Fruit fly (Drosophila melanogaster) whole organism, prepupa: ENCODE results near the gene CG31278.

Source experiments
- Blimp-1 ChIP-seq: fragments of 200-800 bp; sonication (Bioruptor generic); optimal IDR thresholded peaks from 3 replicates; lab custom pipeline; 2017; ENCODE audit warnings: missing biosample characterization, missing genetic modification characterization, mild to moderate bottlenecking, moderate library complexity, missing genetic modification reagents
- CG10631 ChIP-seq: fragments of 200-800 bp; sonication (Bioruptor generic); optimal IDR thresholded peaks from 2 replicates; lab custom pipeline; 2016; ENCODE audit warnings: missing biosample characterization, missing genetic modification characterization
- CG10669 ChIP-seq: fragments of 200-800 bp; sonication (Bioruptor generic); optimal IDR thresholded peaks from 3 replicates; lab custom pipeline; 2018; ENCODE audit warnings: missing biosample characterization, mild to moderate bottlenecking, missing genetic modification characterization, moderate library complexity
- CG11294 ChIP-seq: fragments of 200-800 bp; sonication (Bioruptor generic); IDR thresholded peaks from 2 replicates; pipeline ENCODE4 v1.3.6; 2022; ENCODE audit warnings: missing biosample characterization, missing genetic modification characterization
- CG11762 ChIP-seq: fragments of 200-800 bp; sonication (Bioruptor generic); optimal IDR thresholded peaks from 3 replicates; lab custom pipeline; 2016; ENCODE audit warnings: missing biosample characterization, missing genetic modification characterization; ENCODE audit not compliant: insufficient read depth
- CG11902 ChIP-seq: fragments of 200-800 bp; sonication (Bioruptor generic); optimal IDR thresholded peaks from 3 replicates; lab custom pipeline; 2016; ENCODE audit warnings: missing biosample characterization, missing genetic modification characterization
- CG1621 ChIP-seq: fragments of 200-800 bp; sonication (Bioruptor generic); optimal IDR thresholded peaks from 3 replicates; lab custom pipeline; 2018; ENCODE audit warnings: missing biosample characterization, mild to moderate bottlenecking, missing genetic modification characterization
- CG16779 ChIP-seq: fragments of 200-800 bp; sonication (Bioruptor generic); optimal IDR thresholded peaks from 3 replicates; lab custom pipeline; 2017; ENCODE audit warnings: missing biosample characterization, mild to moderate bottlenecking, missing genetic modification characterization
- CG31627 ChIP-seq: fragments of 200-800 bp; sonication (Bioruptor generic); optimal IDR thresholded peaks from 3 replicates; lab custom pipeline; 2016; ENCODE audit warnings: missing biosample characterization, missing genetic modification characterization
- CG32006 ChIP-seq: fragments of 200-800 bp; sonication (Bioruptor generic); optimal IDR thresholded peaks from 3 replicates; lab custom pipeline; 2017; ENCODE audit warnings: missing biosample characterization, mild to moderate bottlenecking, missing genetic modification characterization
- CG34406 ChIP-seq: fragments of 200-800 bp; sonication (Bioruptor generic); optimal IDR thresholded peaks from 3 replicates; lab custom pipeline; 2016; ENCODE audit warnings: missing biosample characterization, missing genetic modification characterization
- CG3919 ChIP-seq: fragments of 200-800 bp; sonication (Bioruptor generic); optimal IDR thresholded peaks from 3 replicates; lab custom pipeline; 2016; ENCODE audit warnings: missing biosample characterization, missing genetic modification characterization
- CG4318 ChIP-seq: fragments of 200-800 bp; sonication (Bioruptor generic); optimal IDR thresholded peaks from 3 replicates; lab custom pipeline; 2017; ENCODE audit warnings: missing biosample characterization, mild to moderate bottlenecking, missing genetic modification characterization
- CG6163 ChIP-seq: fragments of 200-800 bp; sonication (Bioruptor generic); IDR thresholded peaks from 3 replicates; pipeline ENCODE4 v1.3.6; 2022; ENCODE audit warnings: missing biosample characterization, missing genetic modification characterization
- CG6276 ChIP-seq: fragments of 200-800 bp; sonication (Bioruptor generic); optimal IDR thresholded peaks from 2 replicates; lab custom pipeline; 2017; ENCODE audit warnings: missing biosample characterization, mild to moderate bottlenecking, missing genetic modification characterization
- CG6854 ChIP-seq: fragments of 200-800 bp; sonication (Bioruptor generic); optimal IDR thresholded peaks from 2 replicates; lab custom pipeline; 2017; ENCODE audit warnings: missing biosample characterization, mild to moderate bottlenecking, missing genetic modification characterization
- CG8119 ChIP-seq: fragments of 200-800 bp; sonication (Bioruptor generic); IDR thresholded peaks from 3 replicates; pipeline ENCODE4 v1.3.6; 2022; ENCODE audit warnings: missing biosample characterization, missing genetic modification characterization
- CG8319 ChIP-seq: fragments of 200-800 bp; sonication (Bioruptor generic); optimal IDR thresholded peaks from 3 replicates; lab custom pipeline; 2016; ENCODE audit warnings: missing biosample characterization, missing genetic modification characterization
- CG8632 ChIP-seq: fragments of 200-800 bp; sonication (Bioruptor generic); optimal IDR thresholded peaks from 3 replicates; lab custom pipeline; 2016; ENCODE audit warnings: missing biosample characterization, missing genetic modification characterization
- CG9139 ChIP-seq: fragments of 200-800 bp; sonication (Bioruptor generic); optimal IDR thresholded peaks from 3 replicates; lab custom pipeline; 2017; ENCODE audit warnings: missing biosample characterization, mild to moderate bottlenecking, missing genetic modification characterization
- Eip75B ChIP-seq: fragments of 200-800 bp; sonication (Bioruptor generic); optimal IDR thresholded peaks from 3 replicates; lab custom pipeline; 2016; ENCODE audit warnings: missing biosample characterization, missing genetic modification characterization
- Eip78C ChIP-seq: fragments of 200-800 bp; sonication (Bioruptor generic); peaks from one replicate; lab custom pipeline; 2016; ENCODE audit warnings: missing biosample characterization, missing genetic modification characterization
- Eip93F ChIP-seq: fragments of 200-800 bp; sonication (Bioruptor generic); optimal IDR thresholded peaks from 2 replicates; lab custom pipeline; 2016; ENCODE audit warnings: missing biosample characterization, mild to moderate bottlenecking, missing genetic modification characterization
- Ets21C ChIP-seq: fragments of 200-800 bp; sonication (Bioruptor generic); optimal IDR thresholded peaks from 3 replicates; lab custom pipeline; 2016; ENCODE audit warnings: missing biosample characterization, missing genetic modification characterization
- Ets96B ChIP-seq: fragments of 200-800 bp; optimal IDR thresholded peaks from 2 replicates; lab custom pipeline; 2019; ENCODE audit warnings: missing biosample characterization, mild to moderate bottlenecking, missing genetic modification characterization, moderate library complexity
- Gug ChIP-seq: fragments of 200-800 bp; sonication (Bioruptor generic); IDR thresholded peaks from 2 replicates; pipeline ENCODE4 v1.3.6; 2022; ENCODE audit warnings: missing biosample characterization, missing genetic modification characterization
- Hr38 ChIP-seq: sonication (Bioruptor generic); optimal IDR thresholded peaks from 2 replicates; lab custom pipeline; 2016; ENCODE audit warnings: missing biosample characterization, missing genetic modification characterization
- Hr4 ChIP-seq: fragments of 200-800 bp; sonication (Bioruptor generic); optimal IDR thresholded peaks from 3 replicates; lab custom pipeline; 2016; ENCODE audit warnings: missing biosample characterization, missing genetic modification characterization
- Lpt ChIP-seq: fragments of 200-800 bp; sonication (Bioruptor generic); optimal IDR thresholded peaks from 3 replicates; lab custom pipeline; 2016; ENCODE audit warnings: missing biosample characterization, missing genetic modification characterization
- OdsH ChIP-seq: fragments of 200-800 bp; sonication (Bioruptor generic); optimal IDR thresholded peaks from 3 replicates; lab custom pipeline; 2016; ENCODE audit warnings: missing biosample characterization, missing genetic modification characterization
- Smox ChIP-seq: fragments of 200-800 bp; sonication (Bioruptor generic); optimal IDR thresholded peaks from 3 replicates; lab custom pipeline; 2016; ENCODE audit warnings: missing biosample characterization, missing genetic modification characterization
- Sox102F ChIP-seq: fragments of 200-800 bp; sonication (Bioruptor generic); optimal IDR thresholded peaks from 2 replicates; lab custom pipeline; 2016; ENCODE audit warnings: missing biosample characterization, mild to moderate bottlenecking, missing genetic modification characterization
- Sox14 ChIP-seq: fragments of 200-800 bp; sonication (Bioruptor generic); optimal IDR thresholded peaks from 3 replicates; lab custom pipeline; 2016; ENCODE audit warnings: missing biosample characterization, missing genetic modification characterization
- Sox15 ChIP-seq: fragments of 200-800 bp; sonication (Bioruptor generic); optimal IDR thresholded peaks from 3 replicates; lab custom pipeline; 2016; ENCODE audit warnings: missing biosample characterization, missing genetic modification characterization
- achi ChIP-seq: fragments of 200-800 bp; sonication (Bioruptor generic); optimal IDR thresholded peaks from 3 replicates; lab custom pipeline; 2016; ENCODE audit warnings: missing biosample characterization, missing genetic modification characterization
- acj6 ChIP-seq: fragments of 200-800 bp; sonication (Bioruptor generic); optimal IDR thresholded peaks from 3 replicates; lab custom pipeline; 2016; ENCODE audit warnings: missing biosample characterization, missing genetic modification characterization
- cyc ChIP-seq: fragments of 200-800 bp; sonication (Bioruptor generic); optimal IDR thresholded peaks from 3 replicates; lab custom pipeline; 2016; ENCODE audit warnings: missing biosample characterization, missing genetic modification characterization
- dac ChIP-seq: fragments of 200-800 bp; sonication (Bioruptor generic); optimal IDR thresholded peaks from 2 replicates; lab custom pipeline; 2017; ENCODE audit warnings: missing biosample characterization, mild to moderate bottlenecking, missing genetic modification characterization
- dsx ChIP-seq: fragments of 200-800 bp; optimal IDR thresholded peaks from 3 replicates; lab custom pipeline; 2019; ENCODE audit warnings: missing biosample characterization, mild to moderate bottlenecking, missing genetic modification characterization, moderate library complexity; ENCODE audit not compliant: poor library complexity, severe bottlenecking
- eg ChIP-seq: fragments of 200-800 bp; sonication (Bioruptor generic); IDR thresholded peaks from 3 replicates; pipeline ENCODE4 v1.3.6; 2022; ENCODE audit warnings: missing biosample characterization, missing genetic modification characterization
- esn ChIP-seq: fragments of 200-800 bp; sonication (Bioruptor generic); optimal IDR thresholded peaks from 2 replicates; lab custom pipeline; 2016; ENCODE audit warnings: missing biosample characterization, mild to moderate bottlenecking, missing genetic modification characterization, moderate library complexity
- fd59A ChIP-seq: fragments of 200-800 bp; sonication (Bioruptor generic); optimal IDR thresholded peaks from 2 replicates; lab custom pipeline; 2017; ENCODE audit warnings: missing biosample characterization, mild to moderate bottlenecking, missing genetic modification characterization, missing genetic modification reagents
- fd85E ChIP-seq: fragments of 200-800 bp; sonication (Bioruptor generic); optimal IDR thresholded peaks from 3 replicates; lab custom pipeline; 2016; ENCODE audit warnings: missing biosample characterization, missing genetic modification characterization
- fkh ChIP-seq: fragments of 200-800 bp; sonication (Bioruptor generic); optimal IDR thresholded peaks from 3 replicates; lab custom pipeline; 2017; ENCODE audit warnings: missing biosample characterization, mild to moderate bottlenecking, missing genetic modification characterization, moderate library complexity
- net ChIP-seq: fragments of 200-800 bp; sonication (Bioruptor generic); optimal IDR thresholded peaks from 3 replicates; lab custom pipeline; 2016; ENCODE audit warnings: missing biosample characterization, missing genetic modification characterization
- salr ChIP-seq, 2 experiments: fragments of 200-800 bp; sonication (Bioruptor generic); optimal IDR thresholded peaks; 3 replicates each; lab custom pipeline; 2016 to 2018; ENCODE audit warnings: missing biosample characterization in 2 of 2, missing genetic modification characterization in 2 of 2, mild to moderate bottlenecking in 1 of 2
- spab ChIP-seq: fragments of 200-800 bp; sonication (Bioruptor generic); optimal IDR thresholded peaks from 2 replicates; lab custom pipeline; 2017; ENCODE audit warnings: missing biosample characterization, mild to moderate bottlenecking, missing genetic modification characterization, missing genetic modification reagents
- ss ChIP-seq, 2 experiments: fragments of 200-800 bp; sonication (Bioruptor generic); optimal IDR thresholded peaks; 2 replicates in 1 of 2; 3 replicates in 1 of 2; lab custom pipeline; 2017 to 2018; ENCODE audit warnings: mild to moderate bottlenecking in 2 of 2, missing biosample characterization in 2 of 2, missing genetic modification characterization in 2 of 2, moderate library complexity in 1 of 2
- svp ChIP-seq: fragments of 200-800 bp; sonication (Bioruptor generic); peaks from one replicate; lab custom pipeline; 2016; ENCODE audit warnings: missing biosample characterization, missing genetic modification characterization
- topi ChIP-seq: fragments of 200-800 bp; sonication (Bioruptor generic); optimal IDR thresholded peaks from 3 replicates; lab custom pipeline; 2016; ENCODE audit warnings: missing biosample characterization, missing genetic modification characterization

Gene CG31278

DNA sequence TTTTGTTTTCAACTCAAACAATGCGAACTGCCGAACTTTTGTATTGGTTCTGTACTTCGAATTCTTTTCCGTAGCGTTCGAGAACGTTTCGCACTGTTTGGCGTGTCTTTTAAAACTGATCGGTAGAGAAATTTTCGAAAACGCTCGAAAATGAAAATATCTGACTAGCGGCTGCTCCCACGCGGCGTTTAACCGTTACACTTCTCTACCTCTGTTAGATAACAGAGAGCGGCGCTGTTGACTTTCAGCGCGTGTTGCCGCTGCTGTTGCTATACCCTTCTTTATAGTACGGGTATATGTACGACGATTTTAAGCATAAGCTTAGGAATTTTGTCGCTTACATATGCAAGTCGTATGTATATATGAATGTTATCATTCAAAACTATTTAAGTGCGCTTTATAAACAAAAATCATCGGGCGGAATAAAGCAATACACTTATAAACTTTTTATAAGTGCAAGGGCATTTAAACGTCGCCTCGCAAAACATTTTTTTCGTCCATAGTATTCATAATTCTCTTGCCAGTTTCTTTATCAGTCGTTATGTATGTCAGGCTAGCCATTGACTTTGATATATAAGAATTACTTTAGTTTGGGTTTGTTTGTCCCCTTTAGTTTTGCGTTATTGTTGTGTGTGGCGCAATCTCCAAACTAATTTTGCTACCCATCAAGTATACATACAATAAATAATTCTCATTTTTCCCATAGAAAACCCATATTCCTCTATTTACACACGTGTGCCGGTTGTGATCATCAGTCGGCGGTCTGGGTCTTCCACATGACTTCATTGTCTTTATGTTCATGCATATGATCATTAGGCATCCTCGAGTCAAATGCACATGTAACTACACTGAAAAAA, 27.1 kb downstream of the CG31278 start, which contains the start of gene Phyhd1:
Gene Phyhd1 (minus strand): TSS at position 101 of the 857 bp plus-strand sequence.
- TF ChIP-seq CG8119 (GFP tag; lab: Robert Waterston, UW) (peak; percentile 91), CG9139 (GFP tag; lab: Kevin White, UChicago) (peak; percentile 34), Ets21C (GFP tag; lab: Kevin White, UChicago) (peak; percentile 79), Hr4 (GFP tag; lab: Kevin White, UChicago) (peak; percentile 88), svp (GFP tag; lab: Kevin White, UChicago) (peak; percentile 90), CG11902 (GFP tag; lab: Kevin White, UChicago) (peak; percentile 79), CG4318 (GFP tag; lab: Kevin White, UChicago) (peak; percentile 78), fkh (GFP tag; lab: Kevin White, UChicago) (peak; percentile 76), Sox15 (GFP tag; lab: Kevin White, UChicago) (peak; percentile 78), achi (GFP tag; lab: Kevin White, UChicago) (peak; percentile 84), fd85E (peak; percentile 32), eg (GFP tag; lab: Robert Waterston, UW) (peak; percentile 90), Ets96B (tag; lab: Kevin White, UChicago) (peak; percentile 75), topi (peak; percentile 85), CG11294 (GFP tag; lab: Robert Waterston, UW) (peak; percentile 66), CG11762 (peak; percentile 80), Eip93F (GFP tag; lab: Kevin White, UChicago) (no peak), CG10669 (peak; percentile 78), cyc (GFP tag; lab: Kevin White, UChicago) (peak; percentile 86), Gug (GFP tag; lab: Robert Waterston, UW) (peak; percentile 74), CG6163 (GFP tag; lab: Robert Waterston, UW) (peak; percentile 89), dac (GFP tag; lab: Kevin White, UChicago) (peak; percentile 67), Sox102F (peak; percentile 81), Eip75B (GFP tag; lab: Kevin White, UChicago) (peak; percentile 87), Hr38 (GFP tag; lab: Kevin White, UChicago) (no peak), CG8319 (GFP tag; lab: Kevin White, UChicago) (peak; percentile 81), CG3919 (GFP tag; lab: Kevin White, UChicago) (peak; percentile 88), fd59A (GFP tag; lab: Kevin White, UChicago) (peak; percentile 78), salr (GFP tag; optimal IDR thresholded peaks at IDR 0.05; lab: Kevin White, UChicago) (peak; percentile 72 to 73), CG32006 (GFP tag; lab: Kevin White, UChicago) (peak; percentile 90), CG10631 (peak; percentile 85), CG1621 (tag; lab: Kevin White, UChicago) (peak; percentile 80), CG6854 (GFP tag; lab: Kevin White, UChicago) (no peak), CG34406 (GFP tag; lab: Kevin White, UChicago) (peak; percentile 85), esn (GFP tag; lab: Kevin White, UChicago) (peak; percentile 88), CG16779 (tag; lab: Kevin White, UChicago) (peak; percentile 66), net (GFP tag; lab: Kevin White, UChicago) (peak; percentile 81), ss (GFP tag; optimal IDR thresholded peaks at IDR 0.05; lab: Kevin White, UChicago) (peak; percentile 55 to 57), spab (peak; percentile 59), dsx (peak; percentile 59), Blimp-1 (GFP tag; lab: Kevin White, UChicago) (no peak), CG6276 (GFP tag; lab: Kevin White, UChicago) (peak; percentile 77), CG8632 (GFP tag; lab: Kevin White, UChicago) (peak; percentile 82), Lpt (GFP tag; lab: Kevin White, UChicago) (peak; percentile 79), Sox14 (GFP tag; lab: Kevin White, UChicago) (peak; percentile 89), Eip78C (GFP tag; lab: Kevin White, UChicago) (peak; percentile 98), CG31627 (GFP tag; lab: Kevin White, UChicago) (peak; percentile 89), acj6 (GFP tag; lab: Kevin White, UChicago) (peak; percentile 89), Smox (peak; percentile 70), OdsH (GFP tag; lab: Kevin White, UChicago) (peak; percentile 92)
